In genomic region chr2L:7376157-7376556, dm6 we compare ENCODE assay signal across 2 fruit fly cellular contexts.
TF ChIP-seq lines count a peak whose summit lies in the region.

No protein-coding gene starts in this region.

TF ChIP-seq in whole organism, embryonic, 481 proteins besides CTCF, POLR2A, EP300 and RAD21 (continued from another document and continues in another):
- TF ChIP-seq Awh (GFP tag; IDR thresholded peaks at IDR 0.05; lab: Robert Waterston, UW) (peak; percentile 43; the same call in 1 of the 2 replicates), CG17568 (GFP tag; optimal IDR thresholded peaks at IDR 0.05; lab: Kevin White, UChicago) (no peak), ind (GFP tag; optimal IDR thresholded peaks at IDR 0.05; lab: Kevin White, UChicago) (peak; percentile 23), wor (GFP tag; IDR thresholded peaks at IDR 0.05; lab: Robert Waterston, UW) (0 out of 2 replicates have a peak, but pooled peaks have one; percentile 11), CG16863 (GFP tag; optimal IDR thresholded peaks at IDR 0.05; lab: Kevin White, UChicago) (peak; percentile 5), CG14441 (GFP tag; IDR thresholded peaks at IDR 0.05; lab: Robert Waterston, UW) (peak; percentile 55), ttk (GFP tag; IDR thresholded peaks at IDR 0.05; lab: Robert Waterston, UW) (peak; percentile 47; the same call in 1 of the 2 replicates), gem (tag; optimal IDR thresholded peaks at IDR 0.05; lab: Kevin White, UChicago) (peak; percentile 63), esg (GFP tag; conservative IDR thresholded peaks at IDR 0.05; lab: Robert Waterston, UW) (peak; percentile 45; the same call in 1 of the 2 replicates), CG17328 (GFP tag; IDR thresholded peaks at IDR 0.05; lab: Robert Waterston, UW) (peak; percentile 51), Fer1 (GFP tag; optimal IDR thresholded peaks at IDR 0.05; lab: Kevin White, UChicago) (no peak), bab2 (GFP tag; optimal IDR thresholded peaks at IDR 0.05; lab: Kevin White, UChicago) (peak; percentile 4), chif (GFP tag; optimal IDR thresholded peaks at IDR 0.05; lab: Kevin White, UChicago) (peak; percentile 22 to 23), CG10565 (GFP tag; optimal IDR thresholded peaks at IDR 0.05; lab: Kevin White, UChicago) (no peak), CG8478 (optimal IDR thresholded peaks at IDR 0.05; lab: Kevin White, UChicago) (no peak), Six4 (GFP tag; optimal IDR thresholded peaks at IDR 0.05; lab: Kevin White, UChicago) (no peak), ase (GFP tag; IDR thresholded peaks at IDR 0.05; lab: Robert Waterston, UW) (peak; percentile 59; the same call in 2 of the 3 replicates), HLH3B (GFP tag; IDR thresholded peaks at IDR 0.05; lab: Robert Waterston, UW) (peak; percentile 75), CG31441 (GFP tag; IDR thresholded peaks at IDR 0.05; lab: Robert Waterston, UW) (peak; percentile 48), sug (tag; optimal IDR thresholded peaks at IDR 0.05; lab: Kevin White, UChicago) (no peak), vvl (GFP tag; IDR thresholded peaks at IDR 0.05; lab: Robert Waterston, UW) (peak; percentile 82), CG10366 (GFP tag; IDR thresholded peaks at IDR 0.05; lab: Robert Waterston, UW) (peak; percentile 54), trem (tag; optimal IDR thresholded peaks at IDR 0.05; lab: Kevin White, UChicago) (no peak), CG4328 (GFP tag; optimal IDR thresholded peaks at IDR 0.05; lab: Kevin White, UChicago) (no peak), CoRest (tag; optimal IDR thresholded peaks at IDR 0.05; lab: Kevin White, UChicago) (peak; percentile 4), Pdp1 (GFP tag; optimal IDR thresholded peaks at IDR 0.05; lab: Kevin White, UChicago) (peak in 1 of 2 experiments; percentile 14), Sox102F (GFP tag; optimal IDR thresholded peaks at IDR 0.05; lab: Kevin White, UChicago) (peak; percentile 55), ssp (GFP tag; IDR thresholded peaks at IDR 0.05; lab: Robert Waterston, UW) (0 out of 2 replicates have a peak, but pooled peaks have one; percentile 16), tin (GFP tag; optimal IDR thresholded peaks at IDR 0.05; lab: Kevin White, UChicago) (peak; percentile 6), zfh1 (GFP tag; IDR thresholded peaks at IDR 0.05; lab: Robert Waterston, UW) (peak; percentile 54; the same call in 1 of the 3 replicates), CG34422 (GFP tag; IDR thresholded peaks at IDR 0.05; lab: Robert Waterston, UW) (peak; percentile 16; the same call in 1 of the 3 replicates), sens-2 (GFP tag; IDR thresholded peaks at IDR 0.05; lab: Robert Waterston, UW) (peak; percentile 19; the same call in 1 of the 2 replicates), dan (GFP tag; IDR thresholded peaks at IDR 0.05; lab: Robert Waterston, UW) (no peak), CG14050 (GFP tag; IDR thresholded peaks at IDR 0.05; lab: Robert Waterston, UW) (no peak), lmd (GFP tag; IDR thresholded peaks at IDR 0.05; lab: Robert Waterston, UW) (peak; percentile 49), CG1233 (GFP tag; optimal IDR thresholded peaks at IDR 0.05; lab: Kevin White, UChicago) (no peak), E2f2 (GFP tag; IDR thresholded peaks at IDR 0.05; lab: Robert Waterston, UW) (peak; percentile 28; the same call in 1 of the 2 replicates), CG6272 (GFP tag; IDR thresholded peaks at IDR 0.05; lab: Robert Waterston, UW) (peak; percentile 17; the same call in 1 of the 2 replicates), fd96Cb (tag; optimal IDR thresholded peaks at IDR 0.05; lab: Kevin White, UChicago) (peak; percentile 3), Abd-B (GFP tag; optimal IDR thresholded peaks at IDR 0.05; lab: Kevin White, UChicago) (peak; percentile 27), oc (tag; optimal IDR thresholded peaks at IDR 0.05; lab: Kevin White, UChicago) (no peak), ken (GFP tag; IDR thresholded peaks at IDR 0.05; lab: Robert Waterston, UW) (0 out of 3 replicates have a peak, but pooled peaks have one; percentile 47), run (tag; optimal IDR thresholded peaks at IDR 0.05; lab: Kevin White, UChicago) (peak; percentile 40), pan (optimal IDR thresholded peaks at IDR 0.05; lab: Kevin White, UChicago) (no peak), pan (GFP tag; optimal IDR thresholded peaks at IDR 0.05 in 1 of 2, IDR thresholded peaks at IDR 0.05 in 1 of 2) (peak in 1 of 2 experiments; percentile 75), CG3838 (GFP tag; optimal IDR thresholded peaks at IDR 0.05; lab: Kevin White, UChicago) (no peak), CG7372 (GFP tag; IDR thresholded peaks at IDR 0.05; lab: Robert Waterston, UW) (peak; percentile 35; the same call in 1 of the 2 replicates), Dip3 (GFP tag; optimal IDR thresholded peaks at IDR 0.05; lab: Kevin White, UChicago) (no peak), wdn (GFP tag; IDR thresholded peaks at IDR 0.05; lab: Robert Waterston, UW) (no peak), CG12391 (tag; optimal IDR thresholded peaks at IDR 0.05; lab: Kevin White, UChicago) (peak; percentile 40), ap (GFP tag; IDR thresholded peaks at IDR 0.05; lab: Robert Waterston, UW) (peak; percentile 55), az2 (GFP tag; optimal IDR thresholded peaks at IDR 0.05; lab: Kevin White, UChicago) (peak; percentile 2), pita (GFP tag; optimal IDR thresholded peaks at IDR 0.05; lab: Kevin White, UChicago) (no peak), CG7928 (GFP tag; optimal IDR thresholded peaks at IDR 0.05; lab: Kevin White, UChicago) (no peak), Rx (GFP tag; IDR thresholded peaks at IDR 0.05; lab: Robert Waterston, UW) (peak; percentile 33; the same call in 1 of the 2 replicates), CG30403 (GFP tag; optimal IDR thresholded peaks at IDR 0.05; lab: Kevin White, UChicago) (peak; percentile 2), tgo (GFP tag; IDR thresholded peaks at IDR 0.05; lab: Robert Waterston, UW) (peak; percentile 51; the same call in 2 of the 3 replicates), CG17385 (GFP tag; optimal IDR thresholded peaks at IDR 0.05; lab: Kevin White, UChicago) (peak; percentile 34), tx (GFP tag; optimal IDR thresholded peaks at IDR 0.05; lab: Kevin White, UChicago) (no peak), eyg (GFP tag; optimal IDR thresholded peaks at IDR 0.05; lab: Kevin White, UChicago) (no peak), Oli (tag; optimal IDR thresholded peaks at IDR 0.05; lab: Kevin White, UChicago) (peak; percentile 30), ci (GFP tag; IDR thresholded peaks at IDR 0.05; lab: Robert Waterston, UW) (peak; percentile 63; the same call in 2 of the 3 replicates), C15 (GFP tag; IDR thresholded peaks at IDR 0.05; lab: Robert Waterston, UW) (0 out of 3 replicates have a peak, but pooled peaks have one; percentile 33)

TF ChIP-seq in whole organism, prepupa, 60 proteins besides CTCF, POLR2A, EP300 and RAD21 (continued from another document):
- peak; percentile 45 for TF ChIP-seq CG34406 (GFP tag; optimal IDR thresholded peaks at IDR 0.05; lab: Kevin White, UChicago)
- TF ChIP-seq Blimp-1 (GFP tag; optimal IDR thresholded peaks at IDR 0.05; lab: Kevin White, UChicago) = no peak
- peak; percentile 80 for TF ChIP-seq svp (GFP tag; lab: Kevin White, UChicago)
- TF ChIP-seq CG11762 (GFP tag; optimal IDR thresholded peaks at IDR 0.05; lab: Kevin White, UChicago; ENCODE audit: insufficient read depth) = peak; percentile 46
- peak; percentile 61 for TF ChIP-seq Smox (GFP tag; optimal IDR thresholded peaks at IDR 0.05; lab: Kevin White, UChicago)
- TF ChIP-seq dac (GFP tag; optimal IDR thresholded peaks at IDR 0.05; lab: Kevin White, UChicago) = peak; percentile 24
- TF ChIP-seq ss (GFP tag; optimal IDR thresholded peaks at IDR 0.05; lab: Kevin White, UChicago) = no peak
- TF ChIP-seq CG6163 (GFP tag; IDR thresholded peaks at IDR 0.05; lab: Robert Waterston, UW) = peak; percentile 87
- peak; percentile 80 for TF ChIP-seq CG6276 (GFP tag; optimal IDR thresholded peaks at IDR 0.05; lab: Kevin White, UChicago)
- TF ChIP-seq CG1621 (tag; optimal IDR thresholded peaks at IDR 0.05; lab: Kevin White, UChicago) = no peak
- peak; percentile 74 for TF ChIP-seq esn (GFP tag; optimal IDR thresholded peaks at IDR 0.05; lab: Kevin White, UChicago)
- TF ChIP-seq Sox102F (GFP tag; optimal IDR thresholded peaks at IDR 0.05; lab: Kevin White, UChicago) = peak; percentile 65
- peak; percentile 90 for TF ChIP-seq CG15336 (GFP tag; IDR thresholded peaks at IDR 0.05; lab: Robert Waterston, UW)
- peak; percentile 27 for TF ChIP-seq CG11902 (GFP tag; optimal IDR thresholded peaks at IDR 0.05; lab: Kevin White, UChicago)
- peak; percentile 61 for TF ChIP-seq acj6 (GFP tag; optimal IDR thresholded peaks at IDR 0.05; lab: Kevin White, UChicago)
- no peak for TF ChIP-seq CG9139 (GFP tag; optimal IDR thresholded peaks at IDR 0.05; lab: Kevin White, UChicago)
- peak; percentile 84 for TF ChIP-seq Hr4 (GFP tag; optimal IDR thresholded peaks at IDR 0.05; lab: Kevin White, UChicago)
- TF ChIP-seq Hr39 (GFP tag; optimal IDR thresholded peaks at IDR 0.05; lab: Kevin White, UChicago) = peak; percentile 81
- TF ChIP-seq eg (GFP tag; IDR thresholded peaks at IDR 0.05; lab: Robert Waterston, UW) = peak; percentile 94
- TF ChIP-seq spab (GFP tag; optimal IDR thresholded peaks at IDR 0.05; lab: Kevin White, UChicago) = no peak
- TF ChIP-seq Gug (GFP tag; IDR thresholded peaks at IDR 0.05; lab: Robert Waterston, UW) = peak; percentile 83
- TF ChIP-seq CG3032 (tag; optimal IDR thresholded peaks at IDR 0.05; lab: Kevin White, UChicago) = no peak
- peak; percentile 86 for TF ChIP-seq CG8119 (GFP tag; IDR thresholded peaks at IDR 0.05; lab: Robert Waterston, UW)
- peak; percentile 22 for TF ChIP-seq CG10631 (GFP tag; optimal IDR thresholded peaks at IDR 0.05; lab: Kevin White, UChicago)
- TF ChIP-seq fkh (GFP tag; optimal IDR thresholded peaks at IDR 0.05; lab: Kevin White, UChicago) = no peak
- peak; percentile 83 for TF ChIP-seq Eip78C (GFP tag; lab: Kevin White, UChicago)
- TF ChIP-seq CG4318 (GFP tag; optimal IDR thresholded peaks at IDR 0.05; lab: Kevin White, UChicago) = peak; percentile 47
- TF ChIP-seq CG32006 (GFP tag; optimal IDR thresholded peaks at IDR 0.05; lab: Kevin White, UChicago) = peak; percentile 75
- peak; percentile 64 for TF ChIP-seq pdm3 (GFP tag; optimal IDR thresholded peaks at IDR 0.05; lab: Kevin White, UChicago)
- peak; percentile 67 for TF ChIP-seq cyc (GFP tag; optimal IDR thresholded peaks at IDR 0.05; lab: Kevin White, UChicago)
- peak; percentile 41 for TF ChIP-seq CG8632 (GFP tag; optimal IDR thresholded peaks at IDR 0.05; lab: Kevin White, UChicago)
- no peak for TF ChIP-seq Ets96B (tag; optimal IDR thresholded peaks at IDR 0.05; lab: Kevin White, UChicago)
- TF ChIP-seq Lpt (GFP tag; optimal IDR thresholded peaks at IDR 0.05; lab: Kevin White, UChicago) = peak; percentile 64
- TF ChIP-seq Met (GFP tag; optimal IDR thresholded peaks at IDR 0.05; lab: Kevin White, UChicago) = peak; percentile 73
- TF ChIP-seq Ets21C (GFP tag; optimal IDR thresholded peaks at IDR 0.05; lab: Kevin White, UChicago) = peak; percentile 53
- TF ChIP-seq CG10669 (GFP tag; optimal IDR thresholded peaks at IDR 0.05; lab: Kevin White, UChicago) = no peak
TF ChIP-seq in whole organism, prepupa: peak in this region for 41.
